Fruit fly (Drosophila melanogaster): Measurements from ENCODE around the gene CG12099.

The CG12099 gene

dm6 chr3L:1586266-1587054 is 28.2 kb upstream of the CG12099 start (continued):
- TF ChIP-seq hbn (GFP tag; IDR thresholded peaks at IDR 0.05; ENCODE audit: partially characterized antibody) (peak; percentile 58), CG6765 (GFP tag; optimal IDR thresholded peaks at IDR 0.05) (peak; percentile 60), fd64A (GFP tag; optimal IDR thresholded peaks at IDR 0.05) (no peak), ham (GFP tag; IDR thresholded peaks at IDR 0.05) (no peak), H2.0 (GFP tag; IDR thresholded peaks at IDR 0.05) (0 out of 2 replicates have a peak, but pooled peaks have one; percentile 31), Hsf (GFP tag; optimal IDR thresholded peaks at IDR 0.05) (no peak), CG2129 (GFP tag; IDR thresholded peaks at IDR 0.05; ENCODE audit: partially characterized antibody) (no peak), disco-r (GFP tag; optimal IDR thresholded peaks at IDR 0.05) (no peak), Oli (tag; optimal IDR thresholded peaks at IDR 0.05) (no peak), CG12155 (GFP tag; optimal IDR thresholded peaks at IDR 0.05) (no peak), CG6683 (GFP tag; optimal IDR thresholded peaks at IDR 0.05) (peak; percentile 4), CG4854 (GFP tag; optimal IDR thresholded peaks at IDR 0.05) (no peak), ab (GFP tag; optimal IDR thresholded peaks at IDR 0.05) (no peak), al (GFP tag; IDR thresholded peaks at IDR 0.05) (no peak), zen2 (GFP tag; IDR thresholded peaks at IDR 0.05; ENCODE audit: partially characterized antibody) (peak; percentile 92; the same call in 2 of the 3 replicates), pros (GFP tag; optimal IDR thresholded peaks at IDR 0.05) (peak; percentile 6), prd (optimal IDR thresholded peaks at IDR 0.05) (no peak), prd (GFP tag; IDR thresholded peaks at IDR 0.05) (no peak), CoRest (tag; optimal IDR thresholded peaks at IDR 0.05) (no peak), BtbVII (GFP tag; optimal IDR thresholded peaks at IDR 0.05) (peak; percentile 38), CG4328 (GFP tag; optimal IDR thresholded peaks at IDR 0.05) (no peak), CG3847 (GFP tag; IDR thresholded peaks at IDR 0.05) (no peak), bigmax (GFP tag; optimal IDR thresholded peaks at IDR 0.05) (no peak), dan (GFP tag; IDR thresholded peaks at IDR 0.05) (no peak), danr (GFP tag; IDR thresholded peaks at IDR 0.05) (no peak), hb (GFP tag; IDR thresholded peaks at IDR 0.05; ENCODE audit: partially characterized antibody) (no peak), bsh (GFP tag; optimal IDR thresholded peaks at IDR 0.05) (peak in 1 of 2 experiments; percentile 67), CG30020 (tag; optimal IDR thresholded peaks at IDR 0.05) (no peak), Bteb2 (GFP tag; optimal IDR thresholded peaks at IDR 0.05) (no peak), Sin3A (optimal IDR thresholded peaks at IDR 0.05) (no peak), CG43689 (GFP tag; IDR thresholded peaks at IDR 0.05) (no peak), CG3407 (GFP tag; optimal IDR thresholded peaks at IDR 0.05) (no peak), CG6813 (GFP tag; optimal IDR thresholded peaks at IDR 0.05) (peak; percentile 53), Lhr (GFP tag; optimal IDR thresholded peaks at IDR 0.05) (no peak), ssp (GFP tag; IDR thresholded peaks at IDR 0.05) (no peak), NFAT (GFP tag; IDR thresholded peaks at IDR 0.05) (0 out of 2 replicates have a peak, but pooled peaks have one; percentile 19), CG16863 (GFP tag; optimal IDR thresholded peaks at IDR 0.05) (no peak), CG11456 (GFP tag; IDR thresholded peaks at IDR 0.05) (no peak), mam (GFP tag; optimal IDR thresholded peaks at IDR 0.05) (no peak), CG4424 (GFP tag; optimal IDR thresholded peaks at IDR 0.05) (no peak), dati (GFP tag; IDR thresholded peaks at IDR 0.05) (no peak), CG18262 (tag; optimal IDR thresholded peaks at IDR 0.05) (no peak), Hr39 (optimal IDR thresholded peaks at IDR 0.05) (no peak), usp (GFP tag; optimal IDR thresholded peaks at IDR 0.05) (no peak), sr (GFP tag; IDR thresholded peaks at IDR 0.05) (no peak), CG33557 (GFP tag; optimal IDR thresholded peaks at IDR 0.05) (no peak)
